Worm (Caenorhabditis elegans): ENCODE measurements around the gene C50B6.9.

DNA sequence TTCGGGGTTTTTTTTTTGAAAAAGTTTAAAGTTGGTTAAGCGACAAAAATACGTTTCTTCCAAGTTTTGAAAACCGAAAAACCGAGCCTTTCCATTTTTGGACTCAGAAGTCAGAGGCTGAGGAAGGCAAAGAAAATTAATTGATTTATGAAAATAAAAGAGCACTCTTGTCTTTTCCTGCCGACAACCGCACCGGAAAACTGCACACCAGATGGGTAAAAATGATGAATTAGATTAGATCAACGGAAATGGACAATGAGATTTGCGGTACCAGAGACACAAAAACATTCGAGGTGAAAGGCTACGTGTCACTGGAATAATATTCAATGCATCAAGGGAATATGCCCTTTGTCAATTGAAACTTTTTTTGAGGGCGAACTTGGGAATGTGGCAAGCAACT is 41.7 kb upstream of the C50B6.9 start:
- TF ChIP-seq T22C8.4 (GFP tag; IDR thresholded peaks at IDR 0.05) (no peak), cog-1 (tag; optimal IDR thresholded peaks at IDR 0.05) (no peak), tab-1 (GFP tag; IDR thresholded peaks at IDR 0.05) (no peak), flt-1 (GFP tag; IDR thresholded peaks at IDR 0.05) (no peak)

Data from whole organism, midembryonic.